Worm (Caenorhabditis elegans) whole organism, L4 larva: ENCODE results near the gene F54F2.6.

ENCODE experiments used
- daf-12 ChIP-seq: fragments of 150-350 bp; optimal IDR thresholded peaks from 2 replicates; lab custom pipeline; 2014; ENCODE audit warnings: missing biosample characterization, missing genetic modification reagents, missing genetic modification characterization
- fkh-10 ChIP-seq: fragments of 150-350 bp; optimal IDR thresholded peaks from 2 replicates; lab custom pipeline; 2014; ENCODE audit warnings: missing biosample characterization, missing genetic modification reagents, missing genetic modification characterization
- lim-7 ChIP-seq: fragments of 200-800 bp; sonication (Bioruptor generic); IDR thresholded peaks from 2 replicates; pipeline ENCODE4 v1.3.6; 2022; ENCODE audit warnings: missing genetic modification characterization, missing compliant biosample characterization
- lin-15B ChIP-seq: fragments of 150-350 bp; sonication (generic microtip); optimal IDR thresholded peaks from 3 replicates; lab custom pipeline; 2014; ENCODE audit warnings: missing biosample characterization, missing genetic modification characterization
- madf-9 ChIP-seq: fragments of 200-800 bp; sonication (Bioruptor generic); conservative IDR thresholded peaks from 2 replicates; pipeline ENCODE4 v1.3.6; 2022; ENCODE audit warnings: missing genetic modification reagents, missing genetic modification characterization, missing compliant biosample characterization
- zip-11 ChIP-seq: fragments of 200-800 bp; sonication (Bioruptor generic); IDR thresholded peaks from 2 replicates; pipeline ENCODE4 v1.3.6; 2022; ENCODE audit warnings: missing genetic modification characterization, missing compliant biosample characterization

ce11 chrIII:8815699-8816098, 15.2 kb upstream of the F54F2.6 start:
- no peak for TF ChIP-seq daf-12 (tag; lab: Kevin White, UChicago)
- no peak for TF ChIP-seq madf-9 (GFP tag; lab: Robert Waterston, UW)
- no peak for TF ChIP-seq lim-7 (GFP tag; lab: Robert Waterston, UW)
- no peak for TF ChIP-seq zip-11 (GFP tag; lab: Robert Waterston, UW)
- TF ChIP-seq fkh-10 = no peak
- TF ChIP-seq lin-15B = no peak
